Fruit fly (Drosophila melanogaster): ENCODE results near the gene CG3213.

CG3213 gene

DNA sequence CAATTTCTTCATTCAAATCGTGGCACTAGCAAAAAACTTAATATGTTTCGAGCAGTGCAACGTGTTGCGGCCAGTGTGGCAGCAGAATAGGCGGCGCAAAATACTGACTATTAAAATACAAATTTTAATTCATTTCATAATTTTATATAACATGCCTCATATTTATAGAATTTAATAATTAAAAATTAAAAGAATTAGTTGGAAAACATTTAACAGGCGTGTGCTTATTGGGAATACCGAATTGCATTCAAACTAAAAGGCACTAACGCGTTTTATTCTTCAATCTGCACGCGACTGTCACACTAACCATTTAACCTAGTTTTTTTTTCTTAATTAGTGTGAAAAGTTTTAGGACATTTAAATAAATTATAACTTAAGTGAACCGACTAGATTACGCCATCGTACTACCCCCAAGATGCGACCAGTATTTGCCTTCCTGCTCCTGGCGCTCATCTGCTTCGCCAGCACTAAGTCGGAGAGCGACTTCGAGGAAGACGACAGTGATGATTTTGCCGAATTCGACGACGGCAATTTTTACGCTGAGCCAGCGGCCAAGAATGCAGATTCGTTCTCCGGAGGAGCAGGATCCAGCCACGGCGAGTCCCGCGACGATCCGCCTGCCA lies 4.8 kb downstream of the CG3213 start, which contains the start of the genes LeuRS and CG17593 (continued):
- TF ChIP-seq CG17829 (tag; optimal IDR thresholded peaks at IDR 0.05) (peak; percentile 51), CG7745 (tag; optimal IDR thresholded peaks at IDR 0.05) (no peak), CG9797 (GFP tag; optimal IDR thresholded peaks at IDR 0.05) (peak; percentile 90), E2f2 (GFP tag; IDR thresholded peaks at IDR 0.05) (peak; percentile 46; the same call in 1 of the 2 replicates), CG14710 (tag; optimal IDR thresholded peaks at IDR 0.05) (peak; percentile 66), H15 (GFP tag; IDR thresholded peaks at IDR 0.05) (no peak), CG16779 (GFP tag; IDR thresholded peaks at IDR 0.05) (no peak), Hr3 (GFP tag; optimal IDR thresholded peaks at IDR 0.05) (peak; percentile 74), phol (tag; optimal IDR thresholded peaks at IDR 0.05) (peak; percentile 37), vvl (GFP tag; IDR thresholded peaks at IDR 0.05) (no peak), dm (GFP tag; optimal IDR thresholded peaks at IDR 0.05) (peak; percentile 39), MBD-R2 (GFP tag; IDR thresholded peaks at IDR 0.05) (peak; percentile 61), CG14667 (GFP tag; IDR thresholded peaks at IDR 0.05) (no peak), tx (GFP tag; optimal IDR thresholded peaks at IDR 0.05) (no peak), CG18764 (GFP tag; optimal IDR thresholded peaks at IDR 0.05) (no peak), ab (GFP tag; optimal IDR thresholded peaks at IDR 0.05) (no peak), CG17186 (GFP tag; optimal IDR thresholded peaks at IDR 0.05) (peak; percentile 16), Atf3 (GFP tag; optimal IDR thresholded peaks at IDR 0.05) (no peak), bigmax (GFP tag; optimal IDR thresholded peaks at IDR 0.05) (peak; percentile 80), row (GFP tag; IDR thresholded peaks at IDR 0.05) (peak; percentile 38; the same call in 2 of the 3 replicates), CG8924 (tag; optimal IDR thresholded peaks at IDR 0.05) (peak; percentile 11), tna (GFP tag; IDR thresholded peaks at IDR 0.05; ENCODE audit: partially characterized antibody) (no peak), CG15514 (GFP tag; optimal IDR thresholded peaks at IDR 0.05) (no peak), CG17328 (GFP tag; IDR thresholded peaks at IDR 0.05) (no peak)

- TF ChIP-seq CG7372 (GFP tag; IDR thresholded peaks at IDR 0.05) (no peak), CG14014 (GFP tag; IDR thresholded peaks at IDR 0.05) (no peak), HLH4C (GFP tag; IDR thresholded peaks at IDR 0.05; ENCODE audit: partially characterized antibody) (no peak), knrl (GFP tag; IDR thresholded peaks at IDR 0.05; ENCODE audit: partially characterized antibody) (no peak), CG5953 (GFP tag; IDR thresholded peaks at IDR 0.05) (no peak), fd3F (GFP tag; optimal IDR thresholded peaks at IDR 0.05) (no peak), CG12219 (GFP tag; optimal IDR thresholded peaks at IDR 0.05) (no peak), Dref (GFP tag; IDR thresholded peaks at IDR 0.05) (no peak), h (optimal IDR thresholded peaks at IDR 0.05) (no peak), Oaz (GFP tag; IDR thresholded peaks at IDR 0.05) (no peak), otp (GFP tag; IDR thresholded peaks at IDR 0.05) (no peak), Ets97D (GFP tag; optimal IDR thresholded peaks at IDR 0.05) (no peak), hb (GFP tag; IDR thresholded peaks at IDR 0.05; ENCODE audit: partially characterized antibody) (no peak), CG4328 (GFP tag; optimal IDR thresholded peaks at IDR 0.05) (no peak), CG11504 (tag; optimal IDR thresholded peaks at IDR 0.05) (no peak), grau (tag; optimal IDR thresholded peaks at IDR 0.05) (no peak), Usf (GFP tag; optimal IDR thresholded peaks at IDR 0.05) (no peak), exex (tag; optimal IDR thresholded peaks at IDR 0.05) (no peak), disco-r (GFP tag; optimal IDR thresholded peaks at IDR 0.05) (no peak)
These were observed 9.4 kb downstream of the CG3213 start, which contains the start of gene CG31954 for dm6 chr2L:3510002-3510401. TSS of gene CG31954 (minus strand) at chr2L:3510102.

Measured in whole organism, embryonic.